Worm (Caenorhabditis elegans): ENCODE data around the gene let-60.
A peak's percentile ranks its signal among the peaks of the same experiment; 100 is the strongest.

let-60 gene

DNA sequence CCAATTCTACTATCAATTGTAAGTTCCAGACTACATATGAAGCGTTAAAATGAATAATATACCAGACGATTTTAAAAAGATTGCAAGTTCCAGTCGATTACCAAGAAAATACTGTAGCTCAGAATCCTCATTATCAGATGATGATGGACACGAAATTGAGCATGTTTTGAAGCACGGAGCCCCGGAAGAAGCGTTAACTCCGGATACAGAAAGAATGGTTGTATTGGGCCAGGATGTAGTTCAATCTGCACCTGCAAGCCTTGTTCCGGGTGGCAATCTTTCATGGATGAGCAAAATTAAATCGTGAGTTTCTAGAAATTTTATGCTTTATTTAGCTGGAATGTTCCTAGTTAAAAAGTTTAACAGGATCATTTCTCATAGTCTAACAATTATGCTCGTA lies 22.9 kb downstream of the let-60 start, which contains the start of gene atg-4.2:
Gene atg-4.2, plus strand, starts transcription at position 24 of the 400 bp plus-strand sequence.
- TF ChIP-seq nhr-12 (tag; optimal IDR thresholded peaks at IDR 0.05) (no peak), drap-1 (GFP tag; optimal IDR thresholded peaks at IDR 0.05) (no peak), tbx-8 (GFP tag; optimal IDR thresholded peaks at IDR 0.05) (no peak), ham-2 (GFP tag; optimal IDR thresholded peaks at IDR 0.05) (no peak), nhr-28 (tag; optimal IDR thresholded peaks at IDR 0.05) (no peak)

DNA sequence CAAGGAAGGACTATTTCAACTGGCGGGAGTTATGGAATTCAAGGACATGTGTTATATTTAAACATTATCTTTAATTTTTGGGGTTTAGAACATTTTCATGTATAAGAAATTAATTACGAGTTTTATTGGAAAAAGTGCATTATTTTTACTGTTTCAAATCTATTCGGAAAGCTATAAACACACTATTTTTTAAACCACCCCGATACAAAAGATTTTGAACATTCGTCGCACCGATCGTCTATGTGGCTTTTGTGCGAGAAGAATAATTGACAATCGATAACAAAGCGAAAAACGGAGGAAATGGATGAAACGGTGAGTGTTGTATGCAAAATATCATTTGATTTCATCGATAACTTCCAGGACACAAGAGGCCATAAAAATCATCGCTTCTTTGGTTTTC lies 25.9 kb downstream of the let-60 start, which contains the start of gene ZK809.9:
Gene ZK809.9, plus strand, starts transcription at position 301 of the 400 bp plus-strand sequence.
- TF ChIP-seq sptf-1 (tag; optimal IDR thresholded peaks at IDR 0.05) = no peak
- TF ChIP-seq flh-1 (GFP tag; optimal IDR thresholded peaks at IDR 0.05) = no peak
- no peak for TF ChIP-seq mls-2 (tag; optimal IDR thresholded peaks at IDR 0.05)
- TF ChIP-seq elt-3 (tag; optimal IDR thresholded peaks at IDR 0.05) = no peak
- no peak for TF ChIP-seq pha-4 (tag; optimal IDR thresholded peaks at IDR 0.05)
- TF ChIP-seq M03D4.4 (tag; optimal IDR thresholded peaks at IDR 0.05) = no peak
- no peak for TF ChIP-seq ceh-43 (GFP tag; optimal IDR thresholded peaks at IDR 0.05)
- TF ChIP-seq nhr-2 (tag; optimal IDR thresholded peaks at IDR 0.05) = no peak
- no peak for TF ChIP-seq unc-120 (tag; optimal IDR thresholded peaks at IDR 0.05; ENCODE audit: poor library complexity, severe bottlenecking)
- no peak for TF ChIP-seq mab-5 (tag; optimal IDR thresholded peaks at IDR 0.05)
- TF ChIP-seq nhr-12 (tag; optimal IDR thresholded peaks at IDR 0.05) = no peak
- no peak for TF ChIP-seq sem-2 (GFP tag; optimal IDR thresholded peaks at IDR 0.05)
- no peak for TF ChIP-seq cnd-1 (tag; optimal IDR thresholded peaks at IDR 0.05)
- no peak for TF ChIP-seq ceh-39 (tag; optimal IDR thresholded peaks at IDR 0.05)
- no peak for TF ChIP-seq bed-3 (GFP tag; optimal IDR thresholded peaks at IDR 0.05)
- TF ChIP-seq ham-2 (GFP tag; optimal IDR thresholded peaks at IDR 0.05) = no peak

DNA sequence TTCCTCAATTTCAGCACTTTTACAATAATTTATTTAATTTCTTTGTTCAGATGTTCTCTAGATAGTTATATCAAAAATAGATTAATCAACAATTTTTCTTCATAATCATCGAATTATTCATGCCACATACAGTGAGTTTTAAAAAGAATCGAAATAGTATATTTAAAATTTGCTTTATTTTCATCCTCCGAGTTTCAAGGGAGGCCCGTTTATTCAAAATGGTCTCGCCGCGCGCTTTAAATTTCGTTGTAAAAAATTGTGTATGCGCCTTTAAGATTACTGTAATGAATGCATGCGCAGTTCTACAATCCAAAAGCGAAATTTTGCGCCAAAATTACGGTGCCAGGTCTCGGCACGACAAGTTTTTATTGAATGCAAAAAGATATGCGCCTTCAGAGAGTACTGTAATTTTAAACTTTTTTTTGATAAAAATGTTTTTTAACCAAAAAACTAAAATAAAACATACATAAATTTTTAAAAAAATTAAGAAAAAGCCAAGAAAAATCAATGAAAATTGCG lies 31.0 kb downstream of the let-60 start, which contains the start of gene ZK792.1:
Gene ZK792.1, plus strand, starts transcription at position 51 of the 519 bp plus-strand sequence.
- no peak for TF ChIP-seq ham-2 (GFP tag; optimal IDR thresholded peaks at IDR 0.05)
- no peak for TF ChIP-seq sem-2 (GFP tag; optimal IDR thresholded peaks at IDR 0.05)
- no peak for TF ChIP-seq ceh-83 (GFP tag; optimal IDR thresholded peaks at IDR 0.05)
- TF ChIP-seq sptf-1 (tag; optimal IDR thresholded peaks at IDR 0.05) = no peak
- TF ChIP-seq unc-62 (GFP tag; optimal IDR thresholded peaks at IDR 0.05) = no peak
- TF ChIP-seq nhr-237 (tag; optimal IDR thresholded peaks at IDR 0.05) = no peak
- no peak for TF ChIP-seq nhr-2 (tag; optimal IDR thresholded peaks at IDR 0.05)
- no peak for TF ChIP-seq lsy-2 (tag; optimal IDR thresholded peaks at IDR 0.05)
- no peak for TF ChIP-seq nhr-28 (tag; optimal IDR thresholded peaks at IDR 0.05)
- no peak for TF ChIP-seq nhr-76 (tag; optimal IDR thresholded peaks at IDR 0.05)
- TF ChIP-seq unc-39 (tag; optimal IDR thresholded peaks at IDR 0.05) = no peak
- TF ChIP-seq zip-8 (tag; optimal IDR thresholded peaks at IDR 0.05) = no peak

DNA sequence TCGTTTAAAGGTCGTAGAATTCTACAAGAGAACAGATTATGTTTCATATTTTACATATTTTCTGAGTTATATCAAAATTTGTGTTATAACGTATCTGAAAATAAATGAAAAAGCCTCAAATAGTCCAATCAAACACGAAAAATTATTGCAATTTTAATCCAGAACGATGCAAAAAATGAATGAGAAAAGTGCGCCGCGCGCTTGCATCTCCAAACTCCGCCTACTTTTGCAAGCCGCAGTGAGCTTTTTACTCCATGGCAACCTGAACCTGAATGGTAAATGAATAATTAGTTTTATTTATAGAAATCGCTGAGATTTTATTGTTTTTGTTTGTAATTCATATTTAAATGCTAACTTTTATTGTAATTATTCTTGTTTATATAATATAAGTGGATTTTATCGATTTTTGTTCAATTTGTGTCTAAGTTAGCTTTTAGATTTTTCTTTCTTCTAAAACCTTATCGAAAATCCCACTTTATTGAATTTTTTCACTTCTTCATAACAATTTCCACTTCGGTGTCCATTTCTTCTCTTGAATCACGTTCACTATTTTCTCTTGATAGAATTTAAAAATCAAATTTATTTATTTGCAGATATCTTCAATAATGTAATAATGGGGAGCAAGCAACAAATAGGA lies 34.6 kb downstream of the let-60 start, which contains the start of gene ZK809.5:
Gene ZK809.5, plus strand, starts transcription at position 587 of the 637 bp plus-strand sequence.
- no peak for TF ChIP-seq lin-13 (tag; optimal IDR thresholded peaks at IDR 0.05)
- TF ChIP-seq hlh-1 (tag; optimal IDR thresholded peaks at IDR 0.05) = no peak
- no peak for TF ChIP-seq tbx-8 (GFP tag; optimal IDR thresholded peaks at IDR 0.05)
- no peak for TF ChIP-seq mab-5 (tag; optimal IDR thresholded peaks at IDR 0.05)
- no peak for TF ChIP-seq sem-2 (GFP tag; optimal IDR thresholded peaks at IDR 0.05)
- no peak for TF ChIP-seq nhr-12 (tag; optimal IDR thresholded peaks at IDR 0.05)
- no peak for TF ChIP-seq snpc-4 (tag; optimal IDR thresholded peaks at IDR 0.05)
- TF ChIP-seq mep-1 (tag; optimal IDR thresholded peaks at IDR 0.05) = no peak
- TF ChIP-seq ceh-43 (GFP tag; optimal IDR thresholded peaks at IDR 0.05) = peak; percentile 13
- no peak for TF ChIP-seq unc-39 (tag; optimal IDR thresholded peaks at IDR 0.05)
- TF ChIP-seq cnd-1 (tag; optimal IDR thresholded peaks at IDR 0.05) = no peak
- no peak for TF ChIP-seq unc-62 (GFP tag; optimal IDR thresholded peaks at IDR 0.05)
- no peak for TF ChIP-seq nhr-237 (tag; optimal IDR thresholded peaks at IDR 0.05)
- no peak for TF ChIP-seq nhr-2 (tag; optimal IDR thresholded peaks at IDR 0.05)
- TF ChIP-seq ces-1 (GFP tag; optimal IDR thresholded peaks at IDR 0.05) = peak; percentile 21
- no peak for TF ChIP-seq mls-2 (tag; optimal IDR thresholded peaks at IDR 0.05)
- TF ChIP-seq ceh-39 (tag; optimal IDR thresholded peaks at IDR 0.05) = no peak
- no peak for TF ChIP-seq lin-32 (GFP tag; optimal IDR thresholded peaks at IDR 0.05)
- no peak for TF ChIP-seq elt-3 (tag; optimal IDR thresholded peaks at IDR 0.05)
- peak; percentile 20 for TF ChIP-seq ham-2 (GFP tag; optimal IDR thresholded peaks at IDR 0.05)
- no peak for TF ChIP-seq unc-120 (tag; optimal IDR thresholded peaks at IDR 0.05; ENCODE audit: poor library complexity, severe bottlenecking)
- no peak for TF ChIP-seq nhr-28 (tag; optimal IDR thresholded peaks at IDR 0.05)
- no peak for TF ChIP-seq sptf-1 (tag; optimal IDR thresholded peaks at IDR 0.05)
- TF ChIP-seq zip-8 (tag; optimal IDR thresholded peaks at IDR 0.05) = no peak
- TF ChIP-seq ceh-83 (GFP tag; optimal IDR thresholded peaks at IDR 0.05) = no peak
